Fruit fly (Drosophila melanogaster) S2 (cell line): ENCODE results near the gene mab-21.

Source experiments
- CG8478 ChIP-seq: fragments of >200 bp; optimal IDR thresholded peaks from 2 replicates; lab custom pipeline; 2018
- CTCF ChIP-seq, 2 experiments: fragments of >200 bp; optimal IDR thresholded peaks; 2 replicates each; lab custom pipeline; 2018

mab-21 gene

dm6 chrX:6030593-6030992 lies 17.6 kb upstream of the mab-21 start:
- TF ChIP-seq CG8478 (lab: Kevin White, UChicago) (no peak), CTCF (optimal IDR thresholded peaks at IDR 0.05; lab: Kevin White, UChicago) (no peak)

dm6 chrX:6030010-6030409 lies 17.0 kb upstream of the mab-21 start:
- TF ChIP-seq CG8478 (lab: Kevin White, UChicago) (no peak), CTCF (optimal IDR thresholded peaks at IDR 0.05; lab: Kevin White, UChicago) (no peak)

dm6 chrX:6029015-6029414 lies 16.0 kb upstream of the mab-21 start:
- TF ChIP-seq CTCF (optimal IDR thresholded peaks at IDR 0.05; lab: Kevin White, UChicago) (no peak), CG8478 (lab: Kevin White, UChicago) (no peak)

dm6 chrX:6027846-6028245 lies 14.9 kb upstream of the mab-21 start:
- TF ChIP-seq CTCF (optimal IDR thresholded peaks at IDR 0.05; lab: Kevin White, UChicago), result no peak
- TF ChIP-seq CG8478 (lab: Kevin White, UChicago), result no peak

- TF ChIP-seq CG8478 (lab: Kevin White, UChicago), result no peak
These were observed 11.7 kb upstream of the mab-21 start for dm6 chrX:6024638-6025037.

- TF ChIP-seq CTCF (optimal IDR thresholded peaks at IDR 0.05; lab: Kevin White, UChicago) (no peak), CG8478 (lab: Kevin White, UChicago) (no peak)
These were observed 9.1 kb upstream of the mab-21 start for dm6 chrX:6022090-6022489.

- TF ChIP-seq CG8478 (lab: Kevin White, UChicago) (no peak), CTCF (optimal IDR thresholded peaks at IDR 0.05; lab: Kevin White, UChicago) (no peak)
These were observed 8.4 kb upstream of the mab-21 start for dm6 chrX:6021414-6021813.

dm6 chrX:6020254-6020653 lies 7.3 kb upstream of the mab-21 start:
- TF ChIP-seq CTCF (optimal IDR thresholded peaks at IDR 0.05; lab: Kevin White, UChicago) (no peak), CG8478 (lab: Kevin White, UChicago) (no peak)

- TF ChIP-seq CG8478 (lab: Kevin White, UChicago), result no peak
- TF ChIP-seq CTCF (optimal IDR thresholded peaks at IDR 0.05; lab: Kevin White, UChicago), result no peak
These were observed 2.3 kb downstream of the mab-21 start for dm6 chrX:6010539-6011268.

- TF ChIP-seq CG8478 (lab: Kevin White, UChicago), result no peak
- TF ChIP-seq CTCF (optimal IDR thresholded peaks at IDR 0.05; lab: Kevin White, UChicago), result no peak
These were observed 5.5 kb downstream of the mab-21 start for dm6 chrX:6007502-6007901.

dm6 chrX:6003830-6004229 lies 9.2 kb downstream of the mab-21 start:
- TF ChIP-seq CTCF (optimal IDR thresholded peaks at IDR 0.05; lab: Kevin White, UChicago) (no peak), CG8478 (lab: Kevin White, UChicago) (no peak)

- no peak for TF ChIP-seq CTCF (optimal IDR thresholded peaks at IDR 0.05; lab: Kevin White, UChicago)
- no peak for TF ChIP-seq CG8478 (lab: Kevin White, UChicago)
These were observed 12.1 kb downstream of the mab-21 start, which contains the start of gene CG4766 for dm6 chrX:6000747-6001426. Gene CG4766 (minus strand): TSS chrX:6000797.

- TF ChIP-seq CTCF (optimal IDR thresholded peaks at IDR 0.05; lab: Kevin White, UChicago) (no peak), CG8478 (lab: Kevin White, UChicago) (no peak)
These were observed 15.1 kb downstream of the mab-21 start for dm6 chrX:5997931-5998330.

dm6 chrX:5995951-5996350 lies 17.0 kb downstream of the mab-21 start:
- TF ChIP-seq CTCF (optimal IDR thresholded peaks at IDR 0.05; lab: Kevin White, UChicago) (no peak), CG8478 (lab: Kevin White, UChicago) (no peak)

dm6 chrX:5992767-5993325 lies 20.1 kb downstream of the mab-21 start:
- no peak for TF ChIP-seq CG8478 (lab: Kevin White, UChicago)
- TF ChIP-seq CTCF (optimal IDR thresholded peaks at IDR 0.05; lab: Kevin White, UChicago), result no peak
